Worm (Caenorhabditis elegans) whole organism, L4 larva: ENCODE measurements around the gene ncs-1.

Source experiments
- F10B5.3 ChIP-seq: sonication (generic microtip); optimal IDR thresholded peaks from 2 replicates; lab custom pipeline; 2016; ENCODE audit warnings: mild to moderate bottlenecking, missing genetic modification characterization, missing compliant biosample characterization
- F37D6.2 ChIP-seq: sonication (generic microtip); optimal IDR thresholded peaks from 2 replicates; lab custom pipeline; 2016; ENCODE audit warnings: mild to moderate bottlenecking, missing genetic modification characterization, missing compliant biosample characterization
- F44E2.7 ChIP-seq: fragments of 200-800 bp; sonication (Bioruptor generic); IDR thresholded peaks from 2 replicates; pipeline ENCODE4 v2.1.2; 2022; ENCODE audit warnings: missing genetic modification characterization, missing compliant biosample characterization
- R02D3.7 ChIP-seq: fragments of 150-350 bp; sonication (generic microtip); optimal IDR thresholded peaks from 3 replicates; lab custom pipeline; 2014; ENCODE audit warnings: missing biosample characterization, missing genetic modification characterization
- T20F7.1 ChIP-seq: fragments of 200-800 bp; sonication (Bioruptor generic); optimal IDR thresholded peaks from 2 replicates; lab custom pipeline; 2018; ENCODE audit warnings: mild to moderate bottlenecking, missing genetic modification characterization, missing compliant biosample characterization
- T26A8.4 ChIP-seq: fragments of 200-800 bp; sonication (Bioruptor generic); IDR thresholded peaks from 2 replicates; pipeline ENCODE4 v1.3.6; 2022; ENCODE audit warnings: missing genetic modification characterization, missing compliant biosample characterization
- Y105C5A.15 ChIP-seq: fragments of 200-800 bp; sonication (Bioruptor generic); IDR thresholded peaks from 2 replicates; pipeline ENCODE4 v1.3.6; 2022; ENCODE audit warnings: missing genetic modification characterization, missing compliant biosample characterization
- Y75B8A.6 ChIP-seq: fragments of 200-800 bp; sonication (Bioruptor generic); IDR thresholded peaks from 2 replicates; pipeline ENCODE4 v1.3.6; 2022; ENCODE audit warnings: missing genetic modification reagents, missing genetic modification characterization, missing compliant biosample characterization
- ZK546.5 ChIP-seq, 2 experiments: sonication (generic microtip); optimal IDR thresholded peaks; 2 replicates each; lab custom pipeline; 2017; ENCODE audit warnings: missing biosample characterization in 2 of 2, missing genetic modification characterization in 2 of 2
- aha-1 ChIP-seq: fragments of 150-350 bp; peaks from one replicate; lab custom pipeline; 2014; ENCODE audit warnings: missing biosample characterization, missing genetic modification characterization
- aly-2 ChIP-seq: sonication (generic microtip); optimal IDR thresholded peaks from 2 replicates; lab custom pipeline; 2018; ENCODE audit warnings: missing biosample characterization, missing genetic modification characterization
- ceh-20 ChIP-seq: fragments of 200-800 bp; sonication (Bioruptor generic); IDR thresholded peaks from 2 replicates; pipeline ENCODE4 v1.3.6; 2022; ENCODE audit warnings: missing genetic modification reagents, missing genetic modification characterization, missing compliant biosample characterization
- ceh-32 ChIP-seq: sonication (generic microtip); optimal IDR thresholded peaks from 2 replicates; lab custom pipeline; 2016; ENCODE audit warnings: mild to moderate bottlenecking, missing genetic modification characterization, missing compliant biosample characterization; ENCODE audit not compliant: poor library complexity
- ceh-62 ChIP-seq: sonication (generic microtip); optimal IDR thresholded peaks from 2 replicates; lab custom pipeline; 2017; ENCODE audit warnings: missing biosample characterization, missing genetic modification characterization
- ceh-82 ChIP-seq: sonication (generic microtip); optimal IDR thresholded peaks from 2 replicates; lab custom pipeline; 2017; ENCODE audit warnings: missing biosample characterization, missing genetic modification characterization
- daf-12 ChIP-seq: fragments of 150-350 bp; optimal IDR thresholded peaks from 2 replicates; lab custom pipeline; 2014; ENCODE audit warnings: missing biosample characterization, missing genetic modification reagents, missing genetic modification characterization
- daf-16 ChIP-seq, 3 experiments: sonication (generic microtip); optimal IDR thresholded peaks; 2 replicates each; lab custom pipeline; 2016 to 2017; ENCODE audit warnings: missing genetic modification characterization in 3 of 3, missing genetic modification reagents in 3 of 3, mild to moderate bottlenecking in 2 of 3, missing compliant biosample characterization in 2 of 3, missing biosample characterization in 1 of 3, moderate library complexity in 1 of 3
- daf-19 ChIP-seq: fragments of 200-800 bp; sonication (Bioruptor generic); conservative IDR thresholded peaks from 2 replicates; pipeline ENCODE4 v1.3.6; 2022; ENCODE audit warnings: missing genetic modification characterization, missing compliant biosample characterization
- dmd-9 ChIP-seq: fragments of 200-800 bp; sonication (Bioruptor generic); IDR thresholded peaks from 2 replicates; pipeline ENCODE4 v1.3.6; 2022; ENCODE audit warnings: missing genetic modification reagents, missing genetic modification characterization, missing compliant biosample characterization
- dve-1 ChIP-seq: sonication (generic microtip); optimal IDR thresholded peaks from 2 replicates; lab custom pipeline; 2017; ENCODE audit warnings: antibody characterized with exemption, mild to moderate bottlenecking, missing genetic modification characterization, missing compliant biosample characterization; ENCODE audit not compliant: insufficient read depth
- hif-1 ChIP-seq, 2 experiments: sonication (generic microtip); optimal IDR thresholded peaks; 2 replicates each; lab custom pipeline; 2016 to 2017; ENCODE audit warnings: missing compliant biosample characterization in 2 of 2, missing genetic modification characterization in 2 of 2, missing genetic modification reagents in 2 of 2, missing genotype in 2 of 2, mild to moderate bottlenecking in 1 of 2
- hlh-11 ChIP-seq: fragments of 200-800 bp; sonication (Bioruptor generic); optimal IDR thresholded peaks from 2 replicates; lab custom pipeline; 2018; ENCODE audit warnings: mild to moderate bottlenecking, missing genetic modification characterization, missing compliant biosample characterization
- hlh-30 ChIP-seq: sonication (generic microtip); optimal IDR thresholded peaks from 2 replicates; lab custom pipeline; 2017; ENCODE audit warnings: antibody characterized with exemption, mild to moderate bottlenecking, missing genetic modification characterization, missing compliant biosample characterization; ENCODE audit not compliant: insufficient read depth
- lim-7 ChIP-seq: fragments of 200-800 bp; sonication (Bioruptor generic); IDR thresholded peaks from 2 replicates; pipeline ENCODE4 v1.3.6; 2022; ENCODE audit warnings: missing genetic modification characterization, missing compliant biosample characterization
- lsy-2 ChIP-seq, 2 experiments: fragments of 150-350 bp in 1 of 2; sonication (generic microtip) in 1 of 2; optimal IDR thresholded peaks; 2 replicates each; lab custom pipeline; 2014 to 2017; ENCODE audit warnings: missing biosample characterization in 2 of 2, missing genetic modification characterization in 2 of 2
- mxl-3 ChIP-seq: fragments of 200-800 bp; sonication (Bioruptor generic); optimal IDR thresholded peaks from 2 replicates; lab custom pipeline; 2018; ENCODE audit warnings: mild to moderate bottlenecking, missing genetic modification characterization, missing compliant biosample characterization
- nhr-10 ChIP-seq: fragments of 150-350 bp; optimal IDR thresholded peaks from 2 replicates; lab custom pipeline; 2014; ENCODE audit warnings: missing biosample characterization, missing genetic modification characterization
- nhr-237 ChIP-seq: sonication (generic microtip); optimal IDR thresholded peaks from 2 replicates; lab custom pipeline; 2017; ENCODE audit warnings: missing biosample characterization, missing genetic modification characterization
- nhr-25 ChIP-seq: sonication (generic microtip); optimal IDR thresholded peaks from 2 replicates; lab custom pipeline; 2017; ENCODE audit warnings: missing genetic modification characterization, mild to moderate bottlenecking, missing compliant biosample characterization, antibody characterized with exemption, moderate library complexity, borderline replicate concordance; ENCODE audit not compliant: insufficient read depth
- nhr-41 ChIP-seq: fragments of 200-800 bp; sonication (Bioruptor generic); IDR thresholded peaks from 2 replicates; pipeline ENCODE4 v1.3.6; 2022; ENCODE audit warnings: missing genetic modification reagents, missing genetic modification characterization, missing compliant biosample characterization
- nhr-42 ChIP-seq: fragments of 200-800 bp; sonication (Bioruptor generic); IDR thresholded peaks from 2 replicates; pipeline ENCODE4 v1.3.6; 2022; ENCODE audit warnings: missing genetic modification characterization, missing compliant biosample characterization
- nhr-6 ChIP-seq: fragments of 150-350 bp; optimal IDR thresholded peaks from 2 replicates; lab custom pipeline; 2014; ENCODE audit warnings: missing biosample characterization, missing genetic modification characterization
- nhr-76 ChIP-seq: fragments of 150-350 bp; optimal IDR thresholded peaks from 2 replicates; lab custom pipeline; 2014; ENCODE audit warnings: missing biosample characterization, missing genetic modification characterization
- nhr-77 ChIP-seq: fragments of 150-350 bp; optimal IDR thresholded peaks from 2 replicates; lab custom pipeline; 2014; ENCODE audit warnings: missing biosample characterization, missing genetic modification characterization
- php-3 ChIP-seq: fragments of 200-800 bp; sonication (Bioruptor generic); IDR thresholded peaks from 2 replicates; pipeline ENCODE4 v1.3.6; 2022; ENCODE audit warnings: missing genetic modification reagents, missing genetic modification characterization, missing compliant biosample characterization
- pqm-1 ChIP-seq: sonication (generic microtip); optimal IDR thresholded peaks from 2 replicates; lab custom pipeline; 2017; ENCODE audit warnings: missing biosample characterization, missing genetic modification characterization
- rbr-2 ChIP-seq: sonication (generic microtip); optimal IDR thresholded peaks from 2 replicates; lab custom pipeline; 2016; ENCODE audit warnings: missing genotype, missing genetic modification characterization, missing compliant biosample characterization
- sdz-12 ChIP-seq: fragments of 200-800 bp; sonication (Bioruptor generic); optimal IDR thresholded peaks from 2 replicates; lab custom pipeline; 2018; ENCODE audit warnings: mild to moderate bottlenecking, missing genetic modification characterization, missing compliant biosample characterization
- snpc-1.2 ChIP-seq: fragments of 200-800 bp; sonication (Bioruptor generic); IDR thresholded peaks from 2 replicates; pipeline ENCODE4 v1.3.6; 2022; ENCODE audit warnings: missing genetic modification reagents, missing genetic modification characterization, missing compliant biosample characterization
- snpc-4 ChIP-seq: fragments of 150-350 bp; optimal IDR thresholded peaks from 2 replicates; lab custom pipeline; 2014; ENCODE audit warnings: missing biosample characterization, missing genetic modification characterization
- spr-1 ChIP-seq: sonication (generic microtip); optimal IDR thresholded peaks from 2 replicates; lab custom pipeline; 2016; ENCODE audit warnings: mild to moderate bottlenecking, missing genetic modification characterization, missing compliant biosample characterization
- spr-3 ChIP-seq: fragments of 200-800 bp; sonication (Bioruptor generic); optimal IDR thresholded peaks from 2 replicates; lab custom pipeline; 2018; ENCODE audit warnings: mild to moderate bottlenecking, missing genetic modification characterization, missing compliant biosample characterization
- tra-1 ChIP-seq: fragments of 200-800 bp; sonication (Bioruptor generic); IDR thresholded peaks from 2 replicates; pipeline ENCODE4 v1.3.6; 2022; ENCODE audit warnings: missing genetic modification reagents, missing genetic modification characterization, missing compliant biosample characterization
- unc-62 ChIP-seq, 3 experiments: fragments of 150-350 bp in 1 of 3; sonication (generic microtip); optimal IDR thresholded peaks in 2 of 3; peaks in 1 of 3; 1 replicate in 1 of 3; 2 replicates in 2 of 3; lab custom pipeline; 2014 to 2017; ENCODE audit warnings: missing biosample characterization in 3 of 3, missing genetic modification characterization in 3 of 3, missing genetic modification reagents in 3 of 3, missing genotype in 1 of 3
- vab-7 ChIP-seq: fragments of 200-800 bp; sonication (Bioruptor generic); IDR thresholded peaks from 2 replicates; pipeline ENCODE4 v1.3.6; 2022; ENCODE audit warnings: missing genetic modification reagents, missing genetic modification characterization, missing compliant biosample characterization
- zag-1 ChIP-seq: fragments of 150-350 bp; optimal IDR thresholded peaks from 2 replicates; lab custom pipeline; 2014; ENCODE audit warnings: missing biosample characterization, missing genetic modification characterization
- zip-2 ChIP-seq: fragments of 150-350 bp; optimal IDR thresholded peaks from 2 replicates; lab custom pipeline; 2014; ENCODE audit warnings: missing biosample characterization, missing genetic modification characterization

ncs-1 gene

DNA sequence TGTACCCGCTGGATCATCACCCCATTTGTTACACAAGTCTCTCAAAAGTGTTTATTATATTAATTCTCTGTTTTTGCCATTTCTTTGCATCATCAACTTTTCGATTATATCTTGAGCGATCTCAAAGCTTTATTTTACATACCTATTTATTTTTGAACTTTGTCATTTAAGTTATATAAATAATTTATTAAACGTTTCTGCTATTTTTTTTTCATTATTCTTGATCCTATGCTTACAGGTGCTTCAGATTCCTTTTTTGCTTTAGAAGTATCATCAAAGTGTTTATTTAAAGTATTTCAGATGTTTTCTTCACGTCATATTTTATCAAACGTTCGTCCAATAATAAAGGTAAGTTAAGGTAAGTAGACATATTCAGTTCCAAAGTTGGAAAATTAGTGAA is 45.0 kb downstream of the ncs-1 start, which contains the start of gene F35H12.5:
TSS of gene F35H12.5 (plus strand) at position 301 of the 400 bp plus-strand sequence.
- TF ChIP-seq sdz-12 (GFP tag; lab: Kevin White, UChicago), result no peak
- TF ChIP-seq ceh-62 (tag; lab: Kevin White, UChicago), result no peak
- no peak for TF ChIP-seq vab-7
- no peak for TF ChIP-seq F44E2.7 (GFP tag; lab: Robert Waterston, UW)
- TF ChIP-seq ZK546.5 (tag; optimal IDR thresholded peaks at IDR 0.05; lab: Kevin White, UChicago), result no peak

- TF ChIP-seq hlh-11 (tag; lab: Kevin White, UChicago) (no peak), rbr-2 (tag; lab: Kevin White, UChicago) (peak; percentile 4), ceh-82 (tag; lab: Kevin White, UChicago) (no peak), F10B5.3 (no peak), nhr-42 (GFP tag; lab: Robert Waterston, UW) (no peak), nhr-10 (tag; lab: Kevin White, UChicago) (no peak), daf-16 (GFP tag; optimal IDR thresholded peaks at IDR 0.05; lab: Kevin White, UChicago) (no peak), daf-16 (tag; optimal IDR thresholded peaks at IDR 0.05; lab: Kevin White, UChicago) (peak; percentile 31), zip-2 (tag; lab: Kevin White, UChicago) (no peak), daf-12 (tag; lab: Kevin White, UChicago) (no peak), aly-2 (tag; lab: Kevin White, UChicago) (no peak), ceh-62 (tag; lab: Kevin White, UChicago) (no peak), tra-1 (no peak), nhr-237 (tag; lab: Kevin White, UChicago) (no peak), nhr-6 (tag; lab: Kevin White, UChicago) (no peak), spr-3 (GFP tag; lab: Kevin White, UChicago) (no peak), mxl-3 (GFP tag; lab: Kevin White, UChicago) (no peak), Y105C5A.15 (GFP tag; lab: Robert Waterston, UW) (no peak), dmd-9 (GFP tag; lab: Robert Waterston, UW) (no peak), dve-1 (tag; lab: Kevin White, UChicago) (no peak), T20F7.1 (GFP tag; lab: Kevin White, UChicago) (no peak), zag-1 (no peak), hlh-30 (peak; percentile 8), php-3 (GFP tag; lab: Robert Waterston, UW) (no peak), T26A8.4 (GFP tag; lab: Robert Waterston, UW) (no peak), Y75B8A.6 (GFP tag; lab: Robert Waterston, UW) (no peak), ceh-20 (GFP tag; lab: Robert Waterston, UW) (no peak), lsy-2 (tag; optimal IDR thresholded peaks at IDR 0.05; lab: Kevin White, UChicago) (peak in 1 of 2 experiments; percentile 25), nhr-76 (tag; lab: Kevin White, UChicago) (no peak), daf-19 (GFP tag; lab: Robert Waterston, UW) (no peak), snpc-4 (tag; lab: Kevin White, UChicago) (no peak), F37D6.2 (tag; lab: Kevin White, UChicago) (no peak), lim-7 (GFP tag; lab: Robert Waterston, UW) (no peak), hif-1 (tag; optimal IDR thresholded peaks at IDR 0.05; lab: Kevin White, UChicago) (peak in 1 of 2 experiments; percentile 87), snpc-1.2 (GFP tag; lab: Robert Waterston, UW) (no peak), unc-62 (GFP tag; optimal IDR thresholded peaks at IDR 0.05 in 1 of 2; lab: Kevin White, UChicago) (peak in 1 of 2 experiments; percentile 91), unc-62 (tag; optimal IDR thresholded peaks at IDR 0.05; lab: Kevin White, UChicago) (no peak), nhr-25 (no peak), aha-1 (tag; lab: Kevin White, UChicago) (peak; percentile 99), nhr-77 (tag; lab: Kevin White, UChicago) (no peak), spr-1 (no peak), sdz-12 (GFP tag; lab: Kevin White, UChicago) (no peak), pqm-1 (no peak), nhr-41 (GFP tag; lab: Robert Waterston, UW) (no peak), ceh-32 (tag; lab: Kevin White, UChicago) (no peak), R02D3.7 (no peak)
Measured at ce11 chrX:915510-915909, 47.6 kb downstream of the ncs-1 start, which contains the start of gene sel-12. TSS of gene sel-12 (plus strand) at chrX:915867.
